Fruit fly (Drosophila melanogaster): ENCODE measurements around the gene Eaf6.

Gene Eaf6

dm6 chr3L:5621908-5622307 is 13.8 kb upstream of the Eaf6 start (continued):
- TF ChIP-seq dac (GFP tag; optimal IDR thresholded peaks at IDR 0.05) = no peak
- no peak for TF ChIP-seq OdsH (GFP tag; optimal IDR thresholded peaks at IDR 0.05)
- TF ChIP-seq Hr39 (GFP tag; optimal IDR thresholded peaks at IDR 0.05) = no peak
- no peak for TF ChIP-seq CG10631 (GFP tag; optimal IDR thresholded peaks at IDR 0.05)
- no peak for TF ChIP-seq CG15336 (GFP tag; IDR thresholded peaks at IDR 0.05)
- TF ChIP-seq CG11294 (GFP tag; IDR thresholded peaks at IDR 0.05) = no peak
- TF ChIP-seq topi (GFP tag; optimal IDR thresholded peaks at IDR 0.05) = no peak
- TF ChIP-seq CG3032 (tag; optimal IDR thresholded peaks at IDR 0.05) = no peak
- peak; percentile 64 for TF ChIP-seq CG6854 (GFP tag; optimal IDR thresholded peaks at IDR 0.05)
- TF ChIP-seq CG8119 (GFP tag; IDR thresholded peaks at IDR 0.05) = no peak
- peak; percentile 100 for TF ChIP-seq Blimp-1 (GFP tag; optimal IDR thresholded peaks at IDR 0.05)
- TF ChIP-seq CG11762 (GFP tag; optimal IDR thresholded peaks at IDR 0.05; ENCODE audit: insufficient read depth) = no peak
- TF ChIP-seq fd59A (GFP tag; optimal IDR thresholded peaks at IDR 0.05) = no peak
- no peak for TF ChIP-seq ss (GFP tag; optimal IDR thresholded peaks at IDR 0.05)
- no peak for TF ChIP-seq lz (GFP tag; optimal IDR thresholded peaks at IDR 0.05)

dm6 chr3L:5621506-5621905 is 13.4 kb upstream of the Eaf6 start:
- TF ChIP-seq salr (GFP tag; optimal IDR thresholded peaks at IDR 0.05) (no peak), lz (GFP tag; optimal IDR thresholded peaks at IDR 0.05) (no peak), CG6808 (GFP tag; optimal IDR thresholded peaks at IDR 0.05) (no peak), CG8119 (GFP tag; IDR thresholded peaks at IDR 0.05) (no peak), achi (GFP tag; optimal IDR thresholded peaks at IDR 0.05) (no peak), dsx (GFP tag; optimal IDR thresholded peaks at IDR 0.05; ENCODE audit: poor library complexity, severe bottlenecking) (no peak)

- TF ChIP-seq CG6276 (GFP tag; optimal IDR thresholded peaks at IDR 0.05) = no peak
- TF ChIP-seq salr (GFP tag; optimal IDR thresholded peaks at IDR 0.05) = no peak
- no peak for TF ChIP-seq CG1621 (tag; optimal IDR thresholded peaks at IDR 0.05)
- TF ChIP-seq CG15336 (GFP tag; IDR thresholded peaks at IDR 0.05) = no peak
- peak; percentile 44 for TF ChIP-seq Eip78C (GFP tag)
- no peak for TF ChIP-seq CG11902 (GFP tag; optimal IDR thresholded peaks at IDR 0.05)
- no peak for TF ChIP-seq CG9139 (GFP tag; optimal IDR thresholded peaks at IDR 0.05)
- TF ChIP-seq Gug (GFP tag; IDR thresholded peaks at IDR 0.05) = no peak
- peak; percentile 95 for TF ChIP-seq Blimp-1 (GFP tag; optimal IDR thresholded peaks at IDR 0.05)
- TF ChIP-seq spab (GFP tag; optimal IDR thresholded peaks at IDR 0.05) = no peak
- TF ChIP-seq CG8319 (GFP tag; optimal IDR thresholded peaks at IDR 0.05) = no peak
- no peak for TF ChIP-seq OdsH (GFP tag; optimal IDR thresholded peaks at IDR 0.05)
- no peak for TF ChIP-seq cyc (GFP tag; optimal IDR thresholded peaks at IDR 0.05)
Measured at dm6 chr3L:5618697-5619096, 10.6 kb upstream of the Eaf6 start.

- no peak for TF ChIP-seq CG6792 (GFP tag; optimal IDR thresholded peaks at IDR 0.05)
- no peak for TF ChIP-seq CG15336 (GFP tag; IDR thresholded peaks at IDR 0.05)
- no peak for TF ChIP-seq CG11294 (GFP tag; IDR thresholded peaks at IDR 0.05)
- TF ChIP-seq svp (GFP tag) = no peak
- peak; percentile 15 for TF ChIP-seq Met (GFP tag; optimal IDR thresholded peaks at IDR 0.05)
- peak; percentile 4 for TF ChIP-seq Sox102F (GFP tag; optimal IDR thresholded peaks at IDR 0.05)
- no peak for TF ChIP-seq CG7368 (GFP tag; optimal IDR thresholded peaks at IDR 0.05)
- no peak for TF ChIP-seq salr (GFP tag; optimal IDR thresholded peaks at IDR 0.05)
- no peak for TF ChIP-seq CG9139 (GFP tag; optimal IDR thresholded peaks at IDR 0.05)
- TF ChIP-seq CG4318 (GFP tag; optimal IDR thresholded peaks at IDR 0.05) = no peak
- TF ChIP-seq Blimp-1 (GFP tag; optimal IDR thresholded peaks at IDR 0.05) = peak; percentile 95
- TF ChIP-seq CG32006 (GFP tag; optimal IDR thresholded peaks at IDR 0.05) = no peak
- no peak for TF ChIP-seq Hr39 (GFP tag; optimal IDR thresholded peaks at IDR 0.05)
- TF ChIP-seq pdm3 (GFP tag; optimal IDR thresholded peaks at IDR 0.05) = no peak
- TF ChIP-seq net (GFP tag; optimal IDR thresholded peaks at IDR 0.05) = no peak
- TF ChIP-seq OdsH (GFP tag; optimal IDR thresholded peaks at IDR 0.05) = no peak
- no peak for TF ChIP-seq CG11762 (GFP tag; optimal IDR thresholded peaks at IDR 0.05; ENCODE audit: insufficient read depth)
- no peak for TF ChIP-seq CG8632 (GFP tag; optimal IDR thresholded peaks at IDR 0.05)
- TF ChIP-seq Eip78C (GFP tag) = peak; percentile 11
- TF ChIP-seq fd85E (GFP tag; optimal IDR thresholded peaks at IDR 0.05) = no peak
- no peak for TF ChIP-seq Sox15 (GFP tag; optimal IDR thresholded peaks at IDR 0.05)
- no peak for TF ChIP-seq achi (GFP tag; optimal IDR thresholded peaks at IDR 0.05)
- no peak for TF ChIP-seq cyc (GFP tag; optimal IDR thresholded peaks at IDR 0.05)
- no peak for TF ChIP-seq Sox14 (GFP tag; optimal IDR thresholded peaks at IDR 0.05)
- no peak for TF ChIP-seq Eip75B (GFP tag; optimal IDR thresholded peaks at IDR 0.05)
- TF ChIP-seq dac (GFP tag; optimal IDR thresholded peaks at IDR 0.05) = no peak
- TF ChIP-seq topi (GFP tag; optimal IDR thresholded peaks at IDR 0.05) = no peak
- no peak for TF ChIP-seq CG6276 (GFP tag; optimal IDR thresholded peaks at IDR 0.05)
- TF ChIP-seq Lpt (GFP tag; optimal IDR thresholded peaks at IDR 0.05) = no peak
- no peak for TF ChIP-seq Ets96B (tag; optimal IDR thresholded peaks at IDR 0.05)
Measured at dm6 chr3L:5617395-5617794, 9.3 kb upstream of the Eaf6 start.

All from whole organism, prepupa.